Fruit fly (Drosophila melanogaster) whole organism, embryonic: Measurements from ENCODE around the gene CG32447.

Experiments
- CG11504 ChIP-seq: fragments of 200-800 bp; sonication (Bioruptor generic); optimal IDR thresholded peaks from 3 replicates; lab custom pipeline; 2019; ENCODE audit warnings: missing biosample characterization, mild to moderate bottlenecking, missing genetic modification characterization, moderate library complexity
- CG13624 ChIP-seq: fragments of 200-800 bp; sonication (Bioruptor generic); optimal IDR thresholded peaks from 2 replicates; lab custom pipeline; 2016; ENCODE audit warnings: missing biosample characterization, missing genetic modification characterization
- CG17361 ChIP-seq: fragments of 200-800 bp; sonication (Bioruptor generic); IDR thresholded peaks from 3 replicates; pipeline ENCODE4 v1.3.6; 2022; ENCODE audit warnings: missing biosample characterization, missing genetic modification characterization
- CG1832 ChIP-seq: fragments of 200-800 bp; sonication (Bioruptor generic); optimal IDR thresholded peaks from 2 replicates; lab custom pipeline; 2017; ENCODE audit warnings: missing biosample characterization, mild to moderate bottlenecking, missing genetic modification characterization, inconsistent platforms
- CG9215 ChIP-seq: fragments of 200-800 bp; sonication (Bioruptor generic); IDR thresholded peaks from 2 replicates; pipeline ENCODE4 v1.3.6; 2022; ENCODE audit warnings: missing biosample characterization, missing genetic modification characterization
- Dll ChIP-seq: fragments of 200-800 bp; sonication (Bioruptor generic); IDR thresholded peaks from 4 replicates; pipeline ENCODE4 v1.3.6; 2022; ENCODE audit warnings: missing biosample characterization, missing genetic modification characterization; ENCODE audit not compliant: partially characterized antibody
- GATAe ChIP-seq: fragments of 200-800 bp; sonication (Bioruptor generic); conservative IDR thresholded peaks from 2 replicates; pipeline ENCODE4 v1.3.6; 2022; ENCODE audit warnings: missing biosample characterization, missing genetic modification characterization
- Gsc ChIP-seq: fragments of 200-800 bp; sonication (Bioruptor generic); IDR thresholded peaks from 2 replicates; pipeline ENCODE4 v1.3.6; 2022; ENCODE audit warnings: missing biosample characterization, missing genetic modification characterization
- HLH3B ChIP-seq: fragments of 200-800 bp; sonication (Bioruptor generic); IDR thresholded peaks from 2 replicates; pipeline ENCODE4 v1.3.6; 2022; ENCODE audit warnings: missing biosample characterization, missing genetic modification characterization
- Kr ChIP-seq: fragments of 200-800 bp; sonication (Bioruptor generic); optimal IDR thresholded peaks from 2 replicates; lab custom pipeline; 2017; ENCODE audit warnings: missing biosample characterization, mild to moderate bottlenecking, missing genetic modification characterization
- dpn ChIP-seq, 2 experiments: fragments of 200-800 bp; sonication (Bioruptor generic); optimal IDR thresholded peaks; 3 replicates each; lab custom pipeline; 2016; ENCODE audit warnings: missing biosample characterization in 2 of 2, missing genetic modification characterization in 2 of 2
- her ChIP-seq: fragments of 200-800 bp; sonication (Bioruptor generic); optimal IDR thresholded peaks from 2 replicates; lab custom pipeline; 2016; ENCODE audit warnings: missing biosample characterization, missing genetic modification characterization
- otp ChIP-seq: fragments of 200-800 bp; sonication (Bioruptor generic); IDR thresholded peaks from 3 replicates; pipeline ENCODE4, ENCODE4 v1.3.6; 2022; ENCODE audit warnings: missing biosample characterization, missing genetic modification characterization

DNA sequence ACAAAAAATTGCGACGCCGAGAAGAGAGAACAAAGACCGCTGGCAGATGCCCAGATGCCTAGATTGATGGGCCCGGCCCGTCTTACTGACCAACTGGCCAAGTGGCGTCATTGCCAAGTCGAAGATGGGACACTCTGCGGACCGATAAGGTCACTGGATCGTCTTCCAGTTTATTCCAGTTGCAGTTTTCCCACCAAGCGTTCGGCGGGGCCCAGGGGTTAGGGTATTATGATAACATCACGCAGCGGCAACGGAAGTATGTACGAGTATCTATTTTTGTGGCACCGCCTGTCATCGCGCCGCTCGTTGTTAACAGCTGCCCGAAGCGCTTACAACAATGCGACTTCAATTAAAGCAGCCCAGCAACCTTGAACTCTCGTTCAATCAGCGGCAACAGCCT is 6.1 kb downstream of the CG32447 start:
- no peak for TF ChIP-seq Kr (GFP tag; lab: Kevin White, UChicago)
- no peak for TF ChIP-seq HLH3B (GFP tag; lab: Robert Waterston, UW)
- TF ChIP-seq CG11504 (tag; lab: Kevin White, UChicago) = no peak
- no peak for TF ChIP-seq dpn (GFP tag; optimal IDR thresholded peaks at IDR 0.05; lab: Kevin White, UChicago)
- no peak for TF ChIP-seq GATAe (GFP tag; lab: Robert Waterston, UW)
- no peak for TF ChIP-seq otp (GFP tag; lab: Robert Waterston, UW)
- no peak for TF ChIP-seq her (GFP tag; lab: Kevin White, UChicago)
- no peak for TF ChIP-seq CG13624 (GFP tag; lab: Kevin White, UChicago)
- no peak for TF ChIP-seq CG17361 (GFP tag; lab: Robert Waterston, UW)
- TF ChIP-seq Gsc (GFP tag; lab: Robert Waterston, UW) = no peak
- TF ChIP-seq CG9215 (GFP tag; lab: Robert Waterston, UW) = no peak
- no peak for TF ChIP-seq CG1832 (GFP tag; lab: Kevin White, UChicago)
- no peak for TF ChIP-seq Dll
